Worm (Caenorhabditis elegans) whole organism, early embryonic: ENCODE data around the gene Y38H6C.16.
"Not testable (repeated sequence)": the region's sequence is repeated elsewhere in the genome, so short reads cannot be mapped to it uniquely, and the experiment has no call there.

ENCODE experiments used
- B0310.2 ChIP-seq: sonication (generic microtip); optimal IDR thresholded peaks from 2 replicates; lab custom pipeline; 2016; ENCODE audit warnings: mild to moderate bottlenecking, missing genetic modification characterization, missing compliant biosample characterization
- F13C5.2 ChIP-seq: sonication (generic microtip); optimal IDR thresholded peaks from 2 replicates; lab custom pipeline; 2017; ENCODE audit warnings: mild to moderate bottlenecking, missing genetic modification characterization, inconsistent platforms, missing compliant biosample characterization
- aly-1 ChIP-seq: sonication (generic microtip); optimal IDR thresholded peaks from 2 replicates; lab custom pipeline; 2016; ENCODE audit warnings: missing genetic modification characterization, missing compliant biosample characterization
- ama-1 ChIP-seq: fragments of 150-350 bp; optimal IDR thresholded peaks from 2 replicates; lab custom pipeline; 2014
- ceh-13 ChIP-seq: fragments of 200-800 bp; sonication (Bioruptor generic); optimal IDR thresholded peaks from 2 replicates; lab custom pipeline; 2018; ENCODE audit warnings: mild to moderate bottlenecking, missing genetic modification characterization, missing compliant biosample characterization
- ceh-36 ChIP-seq: sonication (generic microtip); optimal IDR thresholded peaks from 2 replicates; lab custom pipeline; 2016; ENCODE audit warnings: missing genetic modification characterization, inconsistent platforms, missing compliant biosample characterization
- ets-7 ChIP-seq: sonication (generic microtip); optimal IDR thresholded peaks from 2 replicates; lab custom pipeline; 2016; ENCODE audit warnings: missing genotype, missing genetic modification characterization, missing compliant biosample characterization
- flt-1 ChIP-seq: fragments of 200-800 bp; sonication (Bioruptor generic); IDR thresholded peaks from 2 replicates; pipeline ENCODE4 v1.3.6; 2022; ENCODE audit warnings: missing genetic modification characterization, missing compliant biosample characterization
- hmbx-1 ChIP-seq: sonication (generic microtip); optimal IDR thresholded peaks from 2 replicates; lab custom pipeline; 2016; ENCODE audit warnings: mild to moderate bottlenecking, missing genetic modification characterization, missing compliant biosample characterization
- hmg-4 ChIP-seq: fragments of 200-800 bp; sonication (Bioruptor generic); optimal IDR thresholded peaks from 2 replicates; lab custom pipeline; 2018; ENCODE audit warnings: mild to moderate bottlenecking, missing genetic modification characterization, missing compliant biosample characterization
- hnd-1 ChIP-seq: sonication (generic microtip); optimal IDR thresholded peaks from 2 replicates; lab custom pipeline; 2016; ENCODE audit warnings: missing genetic modification characterization, missing compliant biosample characterization
- pes-1 ChIP-seq: fragments of 200-800 bp; sonication (Bioruptor generic); IDR thresholded peaks from 2 replicates; pipeline ENCODE4 v1.3.6; 2022; ENCODE audit warnings: missing genetic modification reagents, missing genetic modification characterization, missing compliant biosample characterization
- scrt-1 ChIP-seq: fragments of 200-800 bp; sonication (Bioruptor generic); IDR thresholded peaks from 2 replicates; pipeline ENCODE4 v1.3.6; 2022; ENCODE audit warnings: missing genetic modification characterization, missing compliant biosample characterization
- sea-1 ChIP-seq: fragments of 200-800 bp; sonication (Bioruptor generic); conservative IDR thresholded peaks from 2 replicates; pipeline ENCODE4 v1.3.6; 2022; ENCODE audit warnings: missing genetic modification characterization, missing compliant biosample characterization
- tbx-11 ChIP-seq: fragments of 200-800 bp; sonication (Bioruptor generic); IDR thresholded peaks from 2 replicates; pipeline ENCODE4 v1.3.6; 2022; ENCODE audit warnings: missing genetic modification characterization, missing compliant biosample characterization
- tbx-37 ChIP-seq: fragments of 200-800 bp; sonication (Bioruptor generic); conservative IDR thresholded peaks from 2 replicates; pipeline ENCODE4 v1.3.6; 2022; ENCODE audit warnings: missing genetic modification reagents, missing genetic modification characterization, missing compliant biosample characterization
- tra-4 ChIP-seq: sonication (generic microtip); optimal IDR thresholded peaks from 2 replicates; lab custom pipeline; 2017; ENCODE audit warnings: missing genetic modification characterization, missing compliant biosample characterization

Y38H6C.16 gene

ce11 chrV:20568995-20569394, 29.8 kb upstream of the Y38H6C.16 start, which contains the start of gene F26F2.4:
TSS of gene F26F2.4 (plus strand) at chrV:20569295.
- not testable (repeated sequence) for TF ChIP-seq F13C5.2 (tag; lab: Kevin White, UChicago); flt-1 (GFP tag; lab: Robert Waterston, UW); pes-1 (GFP tag; lab: Robert Waterston, UW)

ce11 chrV:20566454-20566853, 27.3 kb upstream of the Y38H6C.16 start, which contains the start of gene F26F2.3:
TSS of gene F26F2.3 (minus strand) at chrV:20566554.
- TF ChIP-seq pes-1 (GFP tag; lab: Robert Waterston, UW) (no peak), sea-1 (GFP tag; lab: Robert Waterston, UW) (no peak), flt-1 (GFP tag; lab: Robert Waterston, UW) (no peak), hmbx-1 (tag; lab: Kevin White, UChicago) (no peak), tra-4 (tag; lab: Kevin White, UChicago) (no peak), ceh-13 (GFP tag; lab: Kevin White, UChicago) (no peak), tbx-11 (GFP tag; lab: Robert Waterston, UW) (no peak), scrt-1 (no peak), ceh-36 (tag; lab: Kevin White, UChicago) (no peak), aly-1 (tag; lab: Kevin White, UChicago) (no peak), hnd-1 (tag; lab: Kevin White, UChicago) (no peak), hmg-4 (GFP tag; lab: Kevin White, UChicago) (no peak), tbx-37 (GFP tag; lab: Robert Waterston, UW) (no peak), ama-1 (lab: Kevin White, UChicago) (no peak), ets-7 (tag; lab: Kevin White, UChicago) (no peak), B0310.2 (no peak)

ce11 chrV:20564054-20564453, 24.9 kb upstream of the Y38H6C.16 start, which contains the start of gene F26F2.13:
TSS of gene F26F2.13 (plus strand) at chrV:20564354.
- TF ChIP-seq ama-1 (lab: Kevin White, UChicago); pes-1 (GFP tag; lab: Robert Waterston, UW); ceh-36 (tag; lab: Kevin White, UChicago): not testable (repeated sequence)

ce11 chrV:20561795-20562194, 22.6 kb upstream of the Y38H6C.16 start, which contains the start of gene F26F2.1:
TSS of gene F26F2.1 (minus strand) at chrV:20561895.
- TF ChIP-seq B0310.2 = no peak
- no peak for TF ChIP-seq pes-1 (GFP tag; lab: Robert Waterston, UW)
- no peak for TF ChIP-seq hmg-4 (GFP tag; lab: Kevin White, UChicago)
- no peak for TF ChIP-seq ceh-13 (GFP tag; lab: Kevin White, UChicago)
- no peak for TF ChIP-seq scrt-1
- TF ChIP-seq aly-1 (tag; lab: Kevin White, UChicago) = no peak
- no peak for TF ChIP-seq ets-7 (tag; lab: Kevin White, UChicago)
- no peak for TF ChIP-seq hmbx-1 (tag; lab: Kevin White, UChicago)

- no peak for TF ChIP-seq ets-7 (tag; lab: Kevin White, UChicago)
- no peak for TF ChIP-seq flt-1 (GFP tag; lab: Robert Waterston, UW)
- no peak for TF ChIP-seq hmg-4 (GFP tag; lab: Kevin White, UChicago)
- no peak for TF ChIP-seq hmbx-1 (tag; lab: Kevin White, UChicago)
- TF ChIP-seq tbx-37 (GFP tag; lab: Robert Waterston, UW) = no peak
- TF ChIP-seq ceh-36 (tag; lab: Kevin White, UChicago) = no peak
- TF ChIP-seq tra-4 (tag; lab: Kevin White, UChicago) = no peak
- TF ChIP-seq sea-1 (GFP tag; lab: Robert Waterston, UW) = no peak
Measured at ce11 chrV:20558270-20558669, 19.1 kb upstream of the Y38H6C.16 start, which contains the start of gene abf-4. TSS of gene abf-4 (minus strand) at chrV:20558370.

ce11 chrV:20556260-20556659, 17.1 kb upstream of the Y38H6C.16 start, which contains the start of gene Y38H6C.23:
TSS of gene Y38H6C.23 (minus strand) at chrV:20556360.
- no peak for TF ChIP-seq hmg-4 (GFP tag; lab: Kevin White, UChicago)
- TF ChIP-seq aly-1 (tag; lab: Kevin White, UChicago) = no peak
- TF ChIP-seq pes-1 (GFP tag; lab: Robert Waterston, UW) = no peak
- TF ChIP-seq ama-1 (lab: Kevin White, UChicago) = no peak
- no peak for TF ChIP-seq B0310.2
- TF ChIP-seq sea-1 (GFP tag; lab: Robert Waterston, UW) = no peak
- TF ChIP-seq hnd-1 (tag; lab: Kevin White, UChicago) = no peak
- TF ChIP-seq tbx-37 (GFP tag; lab: Robert Waterston, UW) = no peak
- no peak for TF ChIP-seq hmbx-1 (tag; lab: Kevin White, UChicago)
- TF ChIP-seq ceh-13 (GFP tag; lab: Kevin White, UChicago) = no peak
- no peak for TF ChIP-seq ets-7 (tag; lab: Kevin White, UChicago)
- TF ChIP-seq tbx-11 (GFP tag; lab: Robert Waterston, UW) = no peak
- no peak for TF ChIP-seq flt-1 (GFP tag; lab: Robert Waterston, UW)
- TF ChIP-seq scrt-1 = no peak

- TF ChIP-seq aly-1 (tag; lab: Kevin White, UChicago) (no peak), ceh-13 (GFP tag; lab: Kevin White, UChicago) (no peak), B0310.2 (no peak), ets-7 (tag; lab: Kevin White, UChicago) (no peak), scrt-1 (no peak)
Measured at ce11 chrV:20555120-20555519, 16.0 kb upstream of the Y38H6C.16 start, which contains the start of gene Y38H6C.21. TSS of gene Y38H6C.21 (minus strand) at chrV:20555267.

- TF ChIP-seq hnd-1 (tag; lab: Kevin White, UChicago) = no peak
- TF ChIP-seq hmbx-1 (tag; lab: Kevin White, UChicago) = no peak
- TF ChIP-seq ama-1 (lab: Kevin White, UChicago) = no peak
- TF ChIP-seq sea-1 (GFP tag; lab: Robert Waterston, UW) = no peak
- no peak for TF ChIP-seq tra-4 (tag; lab: Kevin White, UChicago)
- TF ChIP-seq pes-1 (GFP tag; lab: Robert Waterston, UW) = no peak
- TF ChIP-seq hmg-4 (GFP tag; lab: Kevin White, UChicago) = no peak
- no peak for TF ChIP-seq F13C5.2 (tag; lab: Kevin White, UChicago)
- no peak for TF ChIP-seq tbx-37 (GFP tag; lab: Robert Waterston, UW)
- no peak for TF ChIP-seq ets-7 (tag; lab: Kevin White, UChicago)
- no peak for TF ChIP-seq ceh-13 (GFP tag; lab: Kevin White, UChicago)
- TF ChIP-seq tbx-11 (GFP tag; lab: Robert Waterston, UW) = no peak
- no peak for TF ChIP-seq scrt-1
- no peak for TF ChIP-seq B0310.2
Measured at ce11 chrV:20552971-20553370, 13.8 kb upstream of the Y38H6C.16 start, which contains the start of gene vmo-1. TSS of gene vmo-1 (minus strand) at chrV:20553071.
